Worm (Caenorhabditis elegans) whole organism, young adult: Measurements from ENCODE around the gene idpb-4.

Source experiments
- C06A6.2 ChIP-seq: fragments of 200-800 bp; sonication (Bioruptor generic); conservative IDR thresholded peaks from 2 replicates; pipeline ENCODE4 v1.3.6; 2022; ENCODE audit warnings: missing genetic modification characterization, missing compliant biosample characterization
- C17E4.6 ChIP-seq: fragments of 200-800 bp; sonication (Bioruptor generic); IDR thresholded peaks from 2 replicates; pipeline ENCODE4 v1.3.6; 2022; ENCODE audit warnings: missing genetic modification reagents, missing genetic modification characterization, missing compliant biosample characterization
- F22D6.2 ChIP-seq: sonication (generic microtip); optimal IDR thresholded peaks from 2 replicates; lab custom pipeline; 2016; ENCODE audit warnings: mild to moderate bottlenecking, missing genetic modification characterization, missing compliant biosample characterization
- F23B12.7 ChIP-seq: sonication (generic microtip); optimal IDR thresholded peaks from 2 replicates; lab custom pipeline; 2017; ENCODE audit warnings: missing genetic modification characterization, mild to moderate bottlenecking, missing compliant biosample characterization, antibody characterized with exemption, moderate library complexity; ENCODE audit not compliant: insufficient read depth
- F39B2.1 ChIP-seq: fragments of 200-800 bp; sonication (Bioruptor generic); IDR thresholded peaks from 2 replicates; pipeline ENCODE4 v1.3.6; 2022; ENCODE audit warnings: missing genetic modification reagents, missing genetic modification characterization, missing compliant biosample characterization
- F57A8.1 ChIP-seq: fragments of 200-800 bp; sonication (Bioruptor generic); optimal IDR thresholded peaks from 2 replicates; lab custom pipeline; 2018; ENCODE audit warnings: mild to moderate bottlenecking, missing genetic modification characterization, moderate library complexity, missing compliant biosample characterization
- K12H6.12 ChIP-seq: fragments of 200-800 bp; sonication (Bioruptor generic); optimal IDR thresholded peaks from 2 replicates; lab custom pipeline; 2018; ENCODE audit warnings: mild to moderate bottlenecking, missing genetic modification characterization, missing compliant biosample characterization
- T26A5.8 ChIP-seq: sonication (generic microtip); optimal IDR thresholded peaks from 2 replicates; lab custom pipeline; 2016; ENCODE audit warnings: missing genetic modification characterization, missing compliant biosample characterization
- Y53F4B.3 ChIP-seq: fragments of 200-800 bp; sonication (Bioruptor generic); IDR thresholded peaks from 2 replicates; pipeline ENCODE4 v1.3.6; 2022; ENCODE audit warnings: missing genetic modification reagents, missing genetic modification characterization, missing compliant biosample characterization
- Y53G8AR.9 ChIP-seq: fragments of 200-800 bp; sonication (Bioruptor generic); conservative IDR thresholded peaks from 2 replicates; pipeline ENCODE4 v1.3.6; 2022; ENCODE audit warnings: missing genetic modification reagents, missing genetic modification characterization, missing compliant biosample characterization
- Y95B8A.8 ChIP-seq: fragments of 200-800 bp; sonication (Bioruptor generic); IDR thresholded peaks from 2 replicates; pipeline ENCODE4 v1.3.6; 2022; ENCODE audit warnings: missing genetic modification reagents, missing genetic modification characterization, missing compliant biosample characterization
- atf-7 ChIP-seq: sonication (generic microtip); optimal IDR thresholded peaks from 2 replicates; lab custom pipeline; 2017; ENCODE audit warnings: mild to moderate bottlenecking, missing genetic modification characterization, missing compliant biosample characterization
- athp-1 ChIP-seq: sonication (generic microtip); optimal IDR thresholded peaks from 2 replicates; lab custom pipeline; 2017; ENCODE audit warnings: mild to moderate bottlenecking, missing genetic modification characterization, missing compliant biosample characterization
- attf-5 ChIP-seq: fragments of 200-800 bp; sonication (Bioruptor generic); optimal IDR thresholded peaks from 2 replicates; lab custom pipeline; 2018; ENCODE audit warnings: mild to moderate bottlenecking, missing genetic modification characterization, missing compliant biosample characterization
- attf-6 ChIP-seq: fragments of 200-800 bp; sonication (Bioruptor generic); IDR thresholded peaks from 2 replicates; pipeline ENCODE4 v1.3.6; 2022; ENCODE audit warnings: missing genetic modification reagents, missing genetic modification characterization, missing compliant biosample characterization
- bed-1 ChIP-seq: fragments of 200-800 bp; sonication (Bioruptor generic); IDR thresholded peaks from 2 replicates; pipeline ENCODE4 v1.3.6; 2022; ENCODE audit warnings: missing genetic modification reagents, missing genetic modification characterization, missing compliant biosample characterization
- ceh-100 ChIP-seq: fragments of 200-800 bp; sonication (Bioruptor generic); IDR thresholded peaks from 2 replicates; pipeline ENCODE4 v1.3.6; 2022; ENCODE audit warnings: missing genetic modification reagents, missing genetic modification characterization, missing compliant biosample characterization
- ceh-27 ChIP-seq: fragments of 200-800 bp; sonication (Bioruptor generic); optimal IDR thresholded peaks from 2 replicates; lab custom pipeline; 2018; ENCODE audit warnings: mild to moderate bottlenecking, missing genetic modification characterization, moderate library complexity, missing compliant biosample characterization
- ceh-79 ChIP-seq: sonication (generic microtip); optimal IDR thresholded peaks from 2 replicates; lab custom pipeline; 2017; ENCODE audit warnings: mild to moderate bottlenecking, missing genetic modification characterization, missing compliant biosample characterization
- dox-1 ChIP-seq: fragments of 200-800 bp; sonication (Bioruptor generic); IDR thresholded peaks from 2 replicates; pipeline ENCODE4 v1.3.6; 2022; ENCODE audit warnings: missing genetic modification reagents, missing genetic modification characterization, missing compliant biosample characterization
- dpl-1 ChIP-seq: fragments of 150-350 bp; optimal IDR thresholded peaks from 2 replicates; lab custom pipeline; 2014; ENCODE audit warnings: missing biosample characterization, missing genetic modification reagents, missing genetic modification characterization
- ets-4 ChIP-seq: fragments of 200-800 bp; sonication (Bioruptor generic); optimal IDR thresholded peaks from 2 replicates; lab custom pipeline; 2018; ENCODE audit warnings: mild to moderate bottlenecking, missing genetic modification characterization, missing compliant biosample characterization
- gei-17 ChIP-seq: fragments of 200-800 bp; sonication (Bioruptor generic); optimal IDR thresholded peaks from 2 replicates; lab custom pipeline; 2018; ENCODE audit warnings: mild to moderate bottlenecking, missing genetic modification characterization, missing compliant biosample characterization
- hmg-1.2 ChIP-seq: fragments of 200-800 bp; sonication (Bioruptor generic); IDR thresholded peaks from 2 replicates; pipeline ENCODE4 v1.3.6; 2022; ENCODE audit warnings: missing genetic modification reagents, missing genetic modification characterization, missing compliant biosample characterization
- hrde-1 ChIP-seq: sonication (generic microtip); optimal IDR thresholded peaks from 2 replicates; lab custom pipeline; 2016; ENCODE audit warnings: missing genetic modification characterization, mild to moderate bottlenecking, missing compliant biosample characterization, moderate library complexity, missing genotype, missing genetic modification reagents, borderline replicate concordance
- lin-40 ChIP-seq: sonication (generic microtip); optimal IDR thresholded peaks from 2 replicates; lab custom pipeline; 2016; ENCODE audit warnings: missing genetic modification characterization, mild to moderate bottlenecking, missing compliant biosample characterization, missing genotype, missing genetic modification reagents
- lir-1 ChIP-seq: fragments of 200-800 bp; sonication (Bioruptor generic); conservative IDR thresholded peaks from 2 replicates; pipeline ENCODE4 v1.3.6; 2022; ENCODE audit warnings: missing genetic modification reagents, missing genetic modification characterization, missing compliant biosample characterization
- lsy-27 ChIP-seq: sonication (generic microtip); optimal IDR thresholded peaks from 2 replicates; lab custom pipeline; 2017; ENCODE audit warnings: missing genetic modification characterization, mild to moderate bottlenecking, missing compliant biosample characterization, antibody characterized with exemption, missing genotype, borderline replicate concordance; ENCODE audit not compliant: insufficient read depth
- madf-10 ChIP-seq: sonication (generic microtip); optimal IDR thresholded peaks from 2 replicates; lab custom pipeline; 2016; ENCODE audit warnings: mild to moderate bottlenecking, missing genetic modification characterization, missing compliant biosample characterization
- mxl-1 ChIP-seq: sonication (generic microtip); optimal IDR thresholded peaks from 2 replicates; lab custom pipeline; 2016; ENCODE audit warnings: missing genetic modification characterization, missing compliant biosample characterization
- rcor-1 ChIP-seq: fragments of 200-800 bp; sonication (Bioruptor generic); IDR thresholded peaks from 2 replicates; pipeline ENCODE4 v1.3.6; 2022; ENCODE audit warnings: missing genetic modification reagents, missing genetic modification characterization, missing compliant biosample characterization
- sea-2 ChIP-seq: fragments of 200-800 bp; sonication (Bioruptor generic); IDR thresholded peaks from 2 replicates; pipeline ENCODE4 v1.3.6; 2022; ENCODE audit warnings: missing genetic modification characterization, missing compliant biosample characterization
- snpc-1.3 ChIP-seq: sonication (generic microtip); optimal IDR thresholded peaks from 2 replicates; lab custom pipeline; 2017; ENCODE audit warnings: missing genetic modification characterization, mild to moderate bottlenecking, missing compliant biosample characterization, antibody characterized with exemption, moderate library complexity, missing genotype, missing genetic modification reagents; ENCODE audit not compliant: insufficient read depth
- somi-1 ChIP-seq: fragments of 200-800 bp; sonication (Bioruptor generic); optimal IDR thresholded peaks from 2 replicates; lab custom pipeline; 2018; ENCODE audit warnings: mild to moderate bottlenecking, missing genetic modification characterization, missing compliant biosample characterization
- sptf-2 ChIP-seq: fragments of 200-800 bp; sonication (Bioruptor generic); optimal IDR thresholded peaks from 2 replicates; lab custom pipeline; 2018; ENCODE audit warnings: mild to moderate bottlenecking, missing genetic modification characterization, missing compliant biosample characterization
- tbp1 ChIP-seq: fragments of 200-800 bp; sonication (Bioruptor generic); optimal IDR thresholded peaks from 2 replicates; lab custom pipeline; 2018; ENCODE audit warnings: mild to moderate bottlenecking, missing genetic modification characterization, missing compliant biosample characterization
- unc-62 ChIP-seq: fragments of 150-350 bp; optimal IDR thresholded peaks from 2 replicates; lab custom pipeline; 2014; ENCODE audit warnings: missing biosample characterization, missing genetic modification reagents, missing genetic modification characterization
- zim-3 ChIP-seq: sonication (generic microtip); optimal IDR thresholded peaks from 2 replicates; lab custom pipeline; 2017; ENCODE audit warnings: mild to moderate bottlenecking, missing genetic modification characterization, moderate library complexity, missing compliant biosample characterization
- ztf-25 ChIP-seq: fragments of 200-800 bp; sonication (Bioruptor generic); IDR thresholded peaks from 2 replicates; pipeline ENCODE4 v1.3.6; 2022; ENCODE audit warnings: missing genetic modification reagents, missing genetic modification characterization, missing compliant biosample characterization
- ztf-26 ChIP-seq: sonication (generic microtip); optimal IDR thresholded peaks from 2 replicates; lab custom pipeline; 2017; ENCODE audit warnings: missing genetic modification characterization, missing compliant biosample characterization
- ztf-6 ChIP-seq: fragments of 200-800 bp; sonication (Bioruptor generic); IDR thresholded peaks from 2 replicates; pipeline ENCODE4 v1.3.6; 2022; ENCODE audit warnings: missing genetic modification reagents, missing genetic modification characterization, missing compliant biosample characterization

The idpb-4 gene

ce11 chrII:8770675-8771074 is 33.3 kb upstream of the idpb-4 start, which contains the start of gene let-19:
TSS of gene let-19 (plus strand) at chrII:8770975.
- TF ChIP-seq attf-5 (GFP tag; lab: Kevin White, UChicago) (no peak), F22D6.2 (no peak), ztf-6 (GFP tag; lab: Robert Waterston, UW) (no peak), sptf-2 (no peak), ztf-25 (GFP tag; lab: Robert Waterston, UW) (no peak), somi-1 (GFP tag; lab: Kevin White, UChicago) (no peak), Y95B8A.8 (GFP tag; lab: Robert Waterston, UW) (no peak), lir-1 (GFP tag; lab: Robert Waterston, UW) (no peak), madf-10 (no peak), Y53G8AR.9 (GFP tag; lab: Robert Waterston, UW) (no peak), lin-40 (tag; lab: Kevin White, UChicago) (no peak), F57A8.1 (no peak), unc-62 (no peak), lsy-27 (tag; lab: Kevin White, UChicago) (no peak), ceh-79 (tag; lab: Kevin White, UChicago) (no peak), athp-1 (tag; lab: Kevin White, UChicago) (no peak), K12H6.12 (tag; lab: Kevin White, UChicago) (no peak), snpc-1.3 (tag; lab: Kevin White, UChicago) (no peak), hrde-1 (tag; lab: Kevin White, UChicago) (no peak)

- TF ChIP-seq F23B12.7 = peak; percentile 32
- TF ChIP-seq atf-7 = no peak
- TF ChIP-seq C06A6.2 (GFP tag; lab: Robert Waterston, UW) = no peak
- TF ChIP-seq bed-1 = no peak
- no peak for TF ChIP-seq mxl-1 (tag; lab: Kevin White, UChicago)
- no peak for TF ChIP-seq attf-6 (GFP tag; lab: Robert Waterston, UW)
- TF ChIP-seq hmg-1.2 (GFP tag; lab: Robert Waterston, UW) = peak; percentile 41; the same call in 1 of the 2 replicates
- peak; percentile 8 for TF ChIP-seq madf-10
- 0 out of 2 replicates have a peak, but pooled peaks have one; percentile 29 for TF ChIP-seq dox-1 (GFP tag; lab: Robert Waterston, UW)
Observed at ce11 chrII:8769375-8769774, 32.0 kb upstream of the idpb-4 start.

DNA sequence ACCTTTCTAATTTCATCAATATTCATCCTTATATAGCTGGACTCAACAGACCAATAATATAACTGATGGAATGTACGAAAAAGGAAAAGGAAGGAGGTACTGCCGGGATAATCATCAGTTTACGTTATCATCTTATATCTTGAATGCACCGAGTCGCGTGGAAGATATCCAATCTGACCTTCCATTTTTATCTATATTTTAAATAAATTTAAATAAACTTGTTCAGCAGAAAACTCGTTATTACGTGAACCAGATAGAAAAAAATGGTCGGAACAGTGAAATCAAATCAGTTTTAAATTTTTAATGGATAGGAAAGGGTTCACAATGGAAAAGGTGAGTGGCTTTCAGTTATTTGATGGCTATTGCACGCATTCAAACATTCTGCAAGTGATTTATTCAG is 29.5 kb upstream of the idpb-4 start, which contains the start of gene pah-1:
Gene pah-1 (minus strand): TSS at position 101 of the 400 bp plus-strand sequence.
- TF ChIP-seq dpl-1 (GFP tag; lab: Kevin White, UChicago) (no peak), K12H6.12 (tag; lab: Kevin White, UChicago) (no peak), mxl-1 (tag; lab: Kevin White, UChicago) (no peak), ceh-100 (GFP tag; lab: Robert Waterston, UW) (no peak), ceh-27 (GFP tag; lab: Kevin White, UChicago) (no peak), Y53F4B.3 (GFP tag; lab: Robert Waterston, UW) (no peak), tbp1 (GFP tag; lab: Kevin White, UChicago) (no peak), ztf-25 (GFP tag; lab: Robert Waterston, UW) (no peak), gei-17 (GFP tag; lab: Kevin White, UChicago) (no peak), unc-62 (no peak), sea-2 (no peak), ztf-6 (GFP tag; lab: Robert Waterston, UW) (no peak), hrde-1 (tag; lab: Kevin White, UChicago) (no peak), T26A5.8 (no peak), rcor-1 (GFP tag; lab: Robert Waterston, UW) (no peak), ztf-26 (tag; lab: Kevin White, UChicago) (no peak), C17E4.6 (GFP tag; lab: Robert Waterston, UW) (no peak), zim-3 (tag; lab: Kevin White, UChicago) (no peak), F39B2.1 (GFP tag; lab: Robert Waterston, UW) (no peak), ets-4 (no peak)
